Worm (Caenorhabditis elegans): ENCODE measurements around the gene nas-16.
A peak's percentile ranks its signal among the peaks of the same experiment; 100 is the strongest.

The nas-16 gene

DNA sequence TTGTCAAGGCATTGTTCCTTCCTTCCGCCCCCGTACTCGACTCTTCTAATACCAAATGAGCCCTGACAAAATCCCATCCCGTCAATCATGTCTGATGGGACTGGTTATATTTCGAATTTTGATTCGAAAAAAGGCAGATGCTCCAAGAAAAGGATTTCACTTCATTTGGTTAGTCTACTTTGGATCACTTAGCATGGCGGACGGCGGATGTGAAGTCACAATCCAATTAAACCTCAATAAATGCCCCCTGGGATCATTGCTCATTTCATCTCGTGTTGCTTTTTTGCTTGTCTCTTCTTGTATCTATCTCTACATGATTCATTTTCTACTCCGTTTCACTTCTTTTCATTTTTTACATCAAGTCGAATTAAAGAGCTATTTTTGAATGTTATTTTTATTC, 12.8 kb upstream of the nas-16 start:
- TF ChIP-seq lin-14 (GFP tag; optimal IDR thresholded peaks at IDR 0.05) (peak; percentile 46), skn-1 (tag; optimal IDR thresholded peaks at IDR 0.05) (no peak), nhr-85 (tag) (peak; percentile 6)

DNA sequence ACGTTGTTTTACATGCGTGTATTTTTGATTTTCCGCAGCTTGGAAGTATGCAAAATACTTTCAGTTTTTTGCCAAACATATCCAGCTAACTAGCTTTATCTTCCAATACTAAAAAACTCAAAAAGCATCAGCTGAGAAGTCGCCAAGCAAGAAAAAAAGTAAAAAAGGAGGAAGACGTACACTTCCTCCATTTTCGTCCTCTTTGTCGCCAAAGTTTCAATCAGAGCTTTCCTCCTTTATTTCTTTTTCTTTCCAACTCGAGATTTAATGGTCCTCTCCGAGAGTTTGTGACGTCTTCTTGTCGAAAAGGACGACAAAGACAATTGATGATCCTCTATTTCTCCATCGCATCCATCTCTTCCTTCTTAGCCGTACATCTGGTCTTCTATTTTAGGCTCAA, 11.5 kb upstream of the nas-16 start:
- TF ChIP-seq fkh-10 (GFP tag; optimal IDR thresholded peaks at IDR 0.05) = peak; percentile 60
- TF ChIP-seq egl-13 (tag; optimal IDR thresholded peaks at IDR 0.05) = no peak
- TF ChIP-seq ztf-4 (tag; optimal IDR thresholded peaks at IDR 0.05) = no peak
- TF ChIP-seq sox-4 (tag; optimal IDR thresholded peaks at IDR 0.05) = no peak
- no peak for TF ChIP-seq nhr-77 (tag; optimal IDR thresholded peaks at IDR 0.05)
- TF ChIP-seq lin-14 (GFP tag; optimal IDR thresholded peaks at IDR 0.05) = peak; percentile 72

DNA sequence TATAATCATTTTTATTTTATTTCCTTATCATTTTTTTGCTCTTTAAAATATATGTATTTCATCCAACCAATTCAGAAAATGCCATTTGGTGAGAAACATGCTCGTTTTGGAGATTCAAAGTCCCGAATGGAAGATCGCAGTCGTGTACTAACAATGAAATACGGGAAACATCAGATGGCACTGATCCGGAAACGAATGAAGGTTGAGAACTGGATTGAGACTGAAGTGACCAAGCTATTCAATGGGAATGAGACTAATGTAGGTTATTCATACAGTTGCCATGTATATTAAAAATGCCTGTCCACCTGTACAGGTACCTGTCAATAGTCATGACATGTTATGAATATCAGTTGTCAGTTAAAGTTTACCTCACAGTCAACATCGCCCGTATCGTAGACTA, 9.1 kb upstream of the nas-16 start, which contains the start of gene F55C10.5:
TSS of gene F55C10.5 (plus strand) at position 74 of the 400 bp plus-strand sequence.
- TF ChIP-seq efl-3 (GFP tag; optimal IDR thresholded peaks at IDR 0.05) (no peak), ceh-88 (GFP tag; IDR thresholded peaks at IDR 0.05) (no peak), dpl-1 (GFP tag; optimal IDR thresholded peaks at IDR 0.05) (no peak), nhr-84 (tag; optimal IDR thresholded peaks at IDR 0.05) (no peak), sox-4 (tag; optimal IDR thresholded peaks at IDR 0.05) (no peak), aly-2 (tag; optimal IDR thresholded peaks at IDR 0.05) (no peak), hpl-2 (GFP tag; optimal IDR thresholded peaks at IDR 0.05) (no peak), C16A3.4 (tag; optimal IDR thresholded peaks at IDR 0.05) (no peak), nhr-11 (tag; optimal IDR thresholded peaks at IDR 0.05) (no peak), C34B4.2 (tag; optimal IDR thresholded peaks at IDR 0.05) (no peak), ceh-90 (tag; optimal IDR thresholded peaks at IDR 0.05) (no peak)

DNA sequence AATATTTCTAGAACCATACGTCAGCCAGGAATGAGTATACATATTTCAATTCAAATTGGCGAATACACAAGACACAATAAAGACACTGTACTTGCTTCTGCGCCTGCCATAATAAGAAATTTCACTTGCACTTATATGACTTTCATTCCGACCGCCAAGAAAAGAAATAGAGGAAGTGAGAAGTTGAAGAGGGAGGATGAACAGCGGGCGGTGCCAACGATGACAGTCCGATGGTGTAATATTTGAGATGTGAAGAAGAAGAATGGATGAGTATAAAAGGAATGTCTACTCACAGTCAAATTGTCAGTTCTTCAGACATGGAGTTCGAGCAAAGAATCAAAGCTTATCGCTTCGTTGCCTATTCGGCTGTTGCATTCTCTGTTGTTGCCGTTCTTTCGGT, 7.1 kb upstream of the nas-16 start, which contains the start of gene col-154:
TSS of gene col-154 (plus strand) at position 301 of the 400 bp plus-strand sequence.
- TF ChIP-seq isw-1 (GFP tag; IDR thresholded peaks at IDR 0.05) = no peak
- TF ChIP-seq nhr-20 (tag; optimal IDR thresholded peaks at IDR 0.05) = no peak
- peak; percentile 73 for TF ChIP-seq blmp-1 (tag; optimal IDR thresholded peaks at IDR 0.05)

DNA sequence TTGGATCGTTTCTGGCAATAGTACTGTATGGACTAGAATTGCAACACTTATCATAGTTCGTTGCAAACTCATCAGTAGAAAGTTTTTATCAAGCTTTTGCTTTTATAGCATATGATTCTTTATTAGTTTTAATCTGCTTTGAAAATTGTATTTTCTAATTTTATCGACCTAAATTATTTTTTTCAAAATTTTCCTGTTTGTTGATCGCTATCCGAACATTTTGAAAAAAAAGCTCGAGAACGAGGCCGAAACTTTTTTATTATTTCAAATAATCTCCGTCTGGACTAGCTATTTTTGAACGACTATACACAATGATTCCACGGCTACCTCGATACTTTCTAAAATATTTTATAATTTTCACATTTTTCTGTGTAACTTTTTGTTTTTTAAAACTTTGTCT, 5.7 kb upstream of the nas-16 start, which contains the start of gene F55C10.4:
TSS of gene F55C10.4 (plus strand) at position 301 of the 400 bp plus-strand sequence.
- TF ChIP-seq Y116A8C.19 (tag; optimal IDR thresholded peaks at IDR 0.05; ENCODE audit: borderline replicate concordance) = no peak
- TF ChIP-seq tlp-1 (tag; optimal IDR thresholded peaks at IDR 0.05) = no peak
- TF ChIP-seq nhr-28 (tag; optimal IDR thresholded peaks at IDR 0.05) = no peak
- TF ChIP-seq snu-23 (GFP tag; optimal IDR thresholded peaks at IDR 0.05) = no peak
- TF ChIP-seq nhr-20 (tag; optimal IDR thresholded peaks at IDR 0.05) = no peak
- no peak for TF ChIP-seq fos-1 (tag; optimal IDR thresholded peaks at IDR 0.05)
- no peak for TF ChIP-seq lir-3 (tag; optimal IDR thresholded peaks at IDR 0.05; ENCODE audit: poor library complexity)
- TF ChIP-seq nhr-90 (tag; optimal IDR thresholded peaks at IDR 0.05; ENCODE audit: poor library complexity) = no peak
- no peak for TF ChIP-seq unc-86 (tag; optimal IDR thresholded peaks at IDR 0.05)
- TF ChIP-seq ets-5 (GFP tag; IDR thresholded peaks at IDR 0.05) = no peak
- no peak for TF ChIP-seq efl-3 (GFP tag; optimal IDR thresholded peaks at IDR 0.05)
- no peak for TF ChIP-seq pqm-1 (tag; optimal IDR thresholded peaks at IDR 0.05)
- TF ChIP-seq elt-2 (tag; optimal IDR thresholded peaks at IDR 0.05) = no peak
- TF ChIP-seq nhr-77 (tag; optimal IDR thresholded peaks at IDR 0.05) = no peak
- TF ChIP-seq grh-1 (GFP tag; IDR thresholded peaks at IDR 0.05) = no peak
- TF ChIP-seq dsc-1 (tag; optimal IDR thresholded peaks at IDR 0.05) = no peak
- no peak for TF ChIP-seq ceh-82 (tag; optimal IDR thresholded peaks at IDR 0.05)
- TF ChIP-seq nhr-12 (tag; optimal IDR thresholded peaks at IDR 0.05) = no peak
- no peak for TF ChIP-seq ztf-11 (tag; optimal IDR thresholded peaks at IDR 0.05)
- TF ChIP-seq skn-1 (tag; optimal IDR thresholded peaks at IDR 0.05) = no peak

Measured in whole organism, L1 larva.